Worm (Caenorhabditis elegans) whole organism, young adult: Measurements from ENCODE around the gene C33D9.10.
"Not testable (repeated sequence)": the region's sequence is repeated elsewhere in the genome, so short reads cannot be mapped to it uniquely, and the experiment has no call there.

ENCODE experiments used
- B0336.3 ChIP-seq: fragments of 200-800 bp; sonication (Bioruptor generic); IDR thresholded peaks from 2 replicates; pipeline ENCODE4 v1.3.6; 2022; ENCODE audit warnings: missing genetic modification characterization, missing compliant biosample characterization
- C17E4.6 ChIP-seq: fragments of 200-800 bp; sonication (Bioruptor generic); IDR thresholded peaks from 2 replicates; pipeline ENCODE4 v1.3.6; 2022; ENCODE audit warnings: missing genetic modification reagents, missing genetic modification characterization, missing compliant biosample characterization
- F10E7.11 ChIP-seq: sonication (generic microtip); optimal IDR thresholded peaks from 2 replicates; lab custom pipeline; 2017; ENCODE audit warnings: mild to moderate bottlenecking, missing genetic modification characterization, moderate library complexity, missing compliant biosample characterization
- F22D6.2 ChIP-seq: sonication (generic microtip); optimal IDR thresholded peaks from 2 replicates; lab custom pipeline; 2016; ENCODE audit warnings: mild to moderate bottlenecking, missing genetic modification characterization, missing compliant biosample characterization
- F39B2.1 ChIP-seq: fragments of 200-800 bp; sonication (Bioruptor generic); IDR thresholded peaks from 2 replicates; pipeline ENCODE4 v1.3.6; 2022; ENCODE audit warnings: missing genetic modification reagents, missing genetic modification characterization, missing compliant biosample characterization
- F49E8.2 ChIP-seq: sonication (generic microtip); optimal IDR thresholded peaks from 3 replicates; lab custom pipeline; 2017; ENCODE audit warnings: missing genetic modification characterization, mild to moderate bottlenecking, missing compliant biosample characterization, antibody characterized with exemption, moderate library complexity; ENCODE audit not compliant: insufficient read depth
- F57C9.4 ChIP-seq: sonication (generic microtip); optimal IDR thresholded peaks from 2 replicates; lab custom pipeline; 2017; ENCODE audit warnings: mild to moderate bottlenecking, missing genetic modification characterization, missing compliant biosample characterization
- K11D2.4 ChIP-seq: fragments of 200-800 bp; sonication (Bioruptor generic); IDR thresholded peaks from 2 replicates; pipeline ENCODE4 v1.3.6; 2022; ENCODE audit warnings: missing genetic modification reagents, missing genetic modification characterization, missing compliant biosample characterization
- akir-1 ChIP-seq: fragments of 200-800 bp; sonication (Bioruptor generic); optimal IDR thresholded peaks from 2 replicates; lab custom pipeline; 2018; ENCODE audit warnings: mild to moderate bottlenecking, missing genetic modification characterization, moderate library complexity, missing compliant biosample characterization
- aptf-2 ChIP-seq: fragments of 200-800 bp; sonication (Bioruptor generic); conservative IDR thresholded peaks from 2 replicates; pipeline ENCODE4 v1.3.6; 2022; ENCODE audit warnings: missing genetic modification reagents, missing genetic modification characterization, missing compliant biosample characterization
- aptf-3 ChIP-seq: fragments of 200-800 bp; sonication (Bioruptor generic); IDR thresholded peaks from 2 replicates; pipeline ENCODE4 v1.3.6; 2022; ENCODE audit warnings: missing genetic modification characterization, missing compliant biosample characterization
- attf-3 ChIP-seq: fragments of 200-800 bp; sonication (Bioruptor generic); conservative IDR thresholded peaks from 2 replicates; pipeline ENCODE4 v1.3.6; 2022; ENCODE audit warnings: missing genetic modification reagents, missing genetic modification characterization, missing compliant biosample characterization
- attf-5 ChIP-seq: fragments of 200-800 bp; sonication (Bioruptor generic); optimal IDR thresholded peaks from 2 replicates; lab custom pipeline; 2018; ENCODE audit warnings: mild to moderate bottlenecking, missing genetic modification characterization, missing compliant biosample characterization
- chd-7 ChIP-seq: sonication (generic microtip); optimal IDR thresholded peaks from 2 replicates; lab custom pipeline; 2016; ENCODE audit warnings: mild to moderate bottlenecking, missing genetic modification characterization, moderate library complexity, missing compliant biosample characterization
- dox-1 ChIP-seq: fragments of 200-800 bp; sonication (Bioruptor generic); IDR thresholded peaks from 2 replicates; pipeline ENCODE4 v1.3.6; 2022; ENCODE audit warnings: missing genetic modification reagents, missing genetic modification characterization, missing compliant biosample characterization
- fkh-3 ChIP-seq: sonication (generic microtip); optimal IDR thresholded peaks from 2 replicates; lab custom pipeline; 2016; ENCODE audit warnings: mild to moderate bottlenecking, missing genetic modification characterization, missing compliant biosample characterization
- hmg-1.2 ChIP-seq: fragments of 200-800 bp; sonication (Bioruptor generic); IDR thresholded peaks from 2 replicates; pipeline ENCODE4 v1.3.6; 2022; ENCODE audit warnings: missing genetic modification reagents, missing genetic modification characterization, missing compliant biosample characterization
- let-607 ChIP-seq, 2 experiments: fragments of 200-800 bp in 1 of 2; sonication (Bioruptor generic) in 1 of 2; sonication (generic microtip) in 1 of 2; optimal IDR thresholded peaks; 2 replicates each; lab custom pipeline; 2016 to 2018; ENCODE audit warnings: mild to moderate bottlenecking in 2 of 2, missing compliant biosample characterization in 2 of 2, missing genetic modification characterization in 2 of 2, moderate library complexity in 2 of 2, missing genotype in 1 of 2
- lin-26 ChIP-seq: fragments of 200-800 bp; sonication (Bioruptor generic); IDR thresholded peaks from 2 replicates; pipeline ENCODE4 v1.3.6; 2022; ENCODE audit warnings: missing genetic modification reagents, missing genetic modification characterization, missing compliant biosample characterization
- lin-54 ChIP-seq: fragments of 200-800 bp; sonication (Bioruptor generic); optimal IDR thresholded peaks from 2 replicates; lab custom pipeline; 2018; ENCODE audit warnings: mild to moderate bottlenecking, missing genetic modification characterization, missing compliant biosample characterization
- lir-1 ChIP-seq: fragments of 200-800 bp; sonication (Bioruptor generic); conservative IDR thresholded peaks from 2 replicates; pipeline ENCODE4 v1.3.6; 2022; ENCODE audit warnings: missing genetic modification reagents, missing genetic modification characterization, missing compliant biosample characterization
- madf-3 ChIP-seq: fragments of 200-800 bp; sonication (Bioruptor generic); IDR thresholded peaks from 2 replicates; pipeline ENCODE4 v1.3.6; 2022; ENCODE audit warnings: missing genetic modification reagents, missing genetic modification characterization, missing compliant biosample characterization
- nfya-2 ChIP-seq: fragments of 200-800 bp; sonication (Bioruptor generic); IDR thresholded peaks from 2 replicates; pipeline ENCODE4 v1.3.6; 2022; ENCODE audit warnings: missing genetic modification reagents, missing genetic modification characterization, missing compliant biosample characterization
- nhr-120 ChIP-seq: fragments of 200-800 bp; sonication (Bioruptor generic); IDR thresholded peaks from 2 replicates; pipeline ENCODE4 v1.3.6; 2022; ENCODE audit warnings: missing genetic modification characterization, missing compliant biosample characterization
- nhr-27 ChIP-seq: fragments of 200-800 bp; sonication (Bioruptor generic); optimal IDR thresholded peaks from 2 replicates; lab custom pipeline; 2018; ENCODE audit warnings: mild to moderate bottlenecking, missing genetic modification characterization, moderate library complexity, missing compliant biosample characterization
- nhr-80 ChIP-seq: sonication (generic microtip); optimal IDR thresholded peaks from 2 replicates; lab custom pipeline; 2016; ENCODE audit warnings: missing genetic modification characterization, missing compliant biosample characterization
- repo-1 ChIP-seq: sonication (generic microtip); optimal IDR thresholded peaks from 2 replicates; lab custom pipeline; 2017; ENCODE audit warnings: mild to moderate bottlenecking, missing genetic modification characterization, missing compliant biosample characterization
- snpc-1.3 ChIP-seq: sonication (generic microtip); optimal IDR thresholded peaks from 2 replicates; lab custom pipeline; 2017; ENCODE audit warnings: missing genetic modification characterization, mild to moderate bottlenecking, missing compliant biosample characterization, antibody characterized with exemption, moderate library complexity, missing genotype, missing genetic modification reagents; ENCODE audit not compliant: insufficient read depth
- sptf-2 ChIP-seq: fragments of 200-800 bp; sonication (Bioruptor generic); optimal IDR thresholded peaks from 2 replicates; lab custom pipeline; 2018; ENCODE audit warnings: mild to moderate bottlenecking, missing genetic modification characterization, missing compliant biosample characterization
- tbp1 ChIP-seq: fragments of 200-800 bp; sonication (Bioruptor generic); optimal IDR thresholded peaks from 2 replicates; lab custom pipeline; 2018; ENCODE audit warnings: mild to moderate bottlenecking, missing genetic modification characterization, missing compliant biosample characterization
- unc-62 ChIP-seq: fragments of 150-350 bp; optimal IDR thresholded peaks from 2 replicates; lab custom pipeline; 2014; ENCODE audit warnings: missing biosample characterization, missing genetic modification reagents, missing genetic modification characterization
- ztf-18 ChIP-seq: sonication (generic microtip); optimal IDR thresholded peaks from 2 replicates; lab custom pipeline; 2016; ENCODE audit warnings: missing genotype, mild to moderate bottlenecking, missing genetic modification characterization, missing compliant biosample characterization

Gene C33D9.10

ce11 chrIV:8788048-8788447, at the start of gene C33D9.10:
TSS of gene C33D9.10 (minus strand) at chrIV:8788148.
- TF ChIP-seq aptf-3; attf-3 (GFP tag; lab: Robert Waterston, UW); F57C9.4 (tag; lab: Kevin White, UChicago): not testable (repeated sequence)

- TF ChIP-seq madf-3 (GFP tag; lab: Robert Waterston, UW) (no peak), lin-54 (GFP tag; lab: Kevin White, UChicago) (peak; percentile 11), F10E7.11 (tag; lab: Kevin White, UChicago) (no peak), let-607 (tag; optimal IDR thresholded peaks at IDR 0.05; lab: Kevin White, UChicago) (peak; percentile 19 to 45), sptf-2 (GFP tag; lab: Kevin White, UChicago) (no peak), chd-7 (tag; lab: Kevin White, UChicago) (no peak), nhr-80 (tag; lab: Kevin White, UChicago) (peak; percentile 92), hmg-1.2 (GFP tag; lab: Robert Waterston, UW) (peak; percentile 43; the same call in 1 of the 2 replicates), C17E4.6 (GFP tag; lab: Robert Waterston, UW) (no peak), unc-62 (no peak), repo-1 (tag; lab: Kevin White, UChicago) (no peak), B0336.3 (GFP tag; lab: Robert Waterston, UW) (0 out of 2 replicates have a peak, but pooled peaks have one; percentile 26), tbp1 (GFP tag; lab: Kevin White, UChicago) (peak; percentile 22), attf-5 (GFP tag; lab: Kevin White, UChicago) (peak; percentile 71), lin-26 (GFP tag; lab: Robert Waterston, UW) (0 out of 2 replicates have a peak, but pooled peaks have one; percentile 31), dox-1 (GFP tag; lab: Robert Waterston, UW) (peak; percentile 70)
- TF ChIP-seq, all 124 proteins: peak for 9
Observed at ce11 chrIV:8830591-8830990, 42.6 kb upstream of the C33D9.10 start, which contains the start of gene T28C6.8. TSS of gene T28C6.8 (minus strand) at chrIV:8830727.

- TF ChIP-seq akir-1 (GFP tag; lab: Kevin White, UChicago) (no peak), snpc-1.3 (tag; lab: Kevin White, UChicago) (no peak), lir-1 (no peak), nfya-2 (GFP tag; lab: Robert Waterston, UW) (no peak), nhr-120 (GFP tag; lab: Robert Waterston, UW) (no peak), aptf-2 (GFP tag; lab: Robert Waterston, UW) (no peak), chd-7 (tag; lab: Kevin White, UChicago) (no peak), K11D2.4 (GFP tag; lab: Robert Waterston, UW) (no peak), nhr-27 (tag; lab: Kevin White, UChicago) (no peak), dox-1 (GFP tag; lab: Robert Waterston, UW) (no peak)
Observed at ce11 chrIV:8827500-8827899, 39.6 kb upstream of the C33D9.10 start, which contains the start of gene T28C6.7. TSS of gene T28C6.7 (plus strand) at chrIV:8827800.

- TF ChIP-seq fkh-3 (tag; lab: Kevin White, UChicago) (no peak), F49E8.2 (tag; lab: Kevin White, UChicago) (no peak), ztf-18 (peak; percentile 69), let-607 (tag; optimal IDR thresholded peaks at IDR 0.05; lab: Kevin White, UChicago) (peak; percentile 19 to 27), nhr-80 (tag; lab: Kevin White, UChicago) (peak; percentile 17), F39B2.1 (GFP tag; lab: Robert Waterston, UW) (no peak), F22D6.2 (tag; lab: Kevin White, UChicago) (no peak)
Observed at ce11 chrIV:8826606-8827000, 38.7 kb upstream of the C33D9.10 start.
